Fruit fly (Drosophila melanogaster): ENCODE data around the gene CG43092.
A peak's percentile ranks its signal among the peaks of the same experiment; 100 is the strongest.

The CG43092 gene

DNA sequence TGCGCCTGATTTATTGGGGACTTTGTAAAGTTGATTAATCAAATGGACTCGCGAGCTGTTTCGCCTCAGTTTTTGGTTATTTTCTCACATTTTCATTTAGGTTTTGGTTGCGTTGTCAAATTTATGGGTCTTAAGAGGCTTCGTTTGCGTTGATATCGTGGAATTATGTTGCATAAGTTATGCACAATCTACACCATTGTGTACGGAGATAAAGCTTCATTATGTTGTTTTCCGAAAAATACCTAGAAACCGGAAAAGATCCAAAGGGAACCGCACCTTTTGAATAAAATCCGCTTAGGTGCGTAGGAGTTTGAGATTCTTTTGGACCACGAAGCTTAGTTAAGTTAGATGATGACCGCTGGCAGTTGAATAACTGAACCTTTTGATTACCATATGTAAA is 12.3 kb downstream of the CG43092 start:
- TF ChIP-seq Pif1B (GFP tag; optimal IDR thresholded peaks at IDR 0.05) (no peak), rn (GFP tag; IDR thresholded peaks at IDR 0.05) (no peak), CG15710 (tag; optimal IDR thresholded peaks at IDR 0.05) (no peak), EcR (GFP tag; optimal IDR thresholded peaks at IDR 0.05) (no peak), Ets98B (GFP tag; IDR thresholded peaks at IDR 0.05) (no peak), CG17806 (tag; optimal IDR thresholded peaks at IDR 0.05) (no peak), gl (tag; optimal IDR thresholded peaks at IDR 0.05) (no peak), CG12605 (GFP tag; IDR thresholded peaks at IDR 0.05) (no peak), Snoo (tag; optimal IDR thresholded peaks at IDR 0.05) (no peak), CG4496 (GFP tag; IDR thresholded peaks at IDR 0.05) (no peak), CG8301 (tag; optimal IDR thresholded peaks at IDR 0.05) (no peak), fd96Ca (GFP tag; IDR thresholded peaks at IDR 0.05) (no peak), D1 (tag; optimal IDR thresholded peaks at IDR 0.05) (no peak), CG13204 (GFP tag; optimal IDR thresholded peaks at IDR 0.05) (no peak), CG9948 (tag; optimal IDR thresholded peaks at IDR 0.05) (no peak), CG10348 (GFP tag; IDR thresholded peaks at IDR 0.05) (no peak)

DNA sequence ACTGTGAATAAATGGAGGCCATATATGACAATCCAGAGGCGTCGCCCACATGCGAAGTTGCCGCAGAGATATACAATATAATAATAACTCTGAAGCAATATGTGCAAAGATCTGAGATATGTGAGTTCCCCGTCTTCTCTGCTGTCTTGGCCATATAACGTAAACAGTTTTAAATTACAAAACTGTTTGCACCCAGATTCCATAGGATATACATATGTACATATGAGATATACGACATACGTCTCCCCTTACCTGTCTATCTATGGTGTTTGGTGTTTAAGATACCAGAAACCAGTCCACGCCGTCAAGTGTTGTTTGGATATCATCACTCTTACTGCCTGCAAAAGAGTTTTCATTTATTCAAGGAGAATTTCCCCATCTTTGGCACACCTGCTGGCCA is 13.2 kb downstream of the CG43092 start:
- TF ChIP-seq Snoo (tag; optimal IDR thresholded peaks at IDR 0.05) (no peak), CG32121 (GFP tag; IDR thresholded peaks at IDR 0.05) (peak; percentile 29; the same call in 1 of the 2 replicates), fd96Ca (GFP tag; IDR thresholded peaks at IDR 0.05) (peak; percentile 39; the same call in 1 of the 3 replicates), CG4496 (GFP tag; IDR thresholded peaks at IDR 0.05) (peak; percentile 59; the same call in 1 of the 3 replicates)

DNA sequence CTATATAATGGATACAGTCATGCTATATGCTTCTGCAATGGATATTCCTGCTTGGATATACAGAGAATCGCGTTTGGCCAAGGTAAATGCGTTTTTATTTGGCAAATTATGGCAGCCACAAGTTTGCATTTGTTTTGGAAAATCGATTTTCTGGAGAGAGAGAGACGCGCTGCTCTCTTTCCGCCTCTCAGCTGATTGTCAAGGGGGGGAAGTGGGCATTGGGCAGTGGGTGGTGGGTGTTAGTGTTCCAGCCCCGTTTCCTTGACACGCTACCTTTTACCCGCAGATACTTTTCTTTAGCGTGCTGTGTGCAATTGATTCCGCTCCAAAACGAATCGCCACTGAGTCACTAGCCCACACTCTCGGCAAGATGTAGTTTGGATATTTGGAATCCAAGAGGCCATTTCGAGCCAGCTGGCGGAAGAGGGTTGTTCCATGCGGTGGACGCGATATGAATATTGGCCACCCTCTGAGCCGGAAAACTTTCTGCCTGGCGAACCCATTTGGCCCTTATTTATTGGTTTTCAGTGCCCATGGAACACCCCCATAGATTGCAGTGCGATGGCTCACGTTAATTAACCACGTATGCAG is 14.2 kb downstream of the CG43092 start:
- TF ChIP-seq CG8301 (tag; optimal IDR thresholded peaks at IDR 0.05) = no peak
- TF ChIP-seq Ets98B (GFP tag; IDR thresholded peaks at IDR 0.05) = peak; percentile 7; the same call in 1 of the 2 replicates

DNA sequence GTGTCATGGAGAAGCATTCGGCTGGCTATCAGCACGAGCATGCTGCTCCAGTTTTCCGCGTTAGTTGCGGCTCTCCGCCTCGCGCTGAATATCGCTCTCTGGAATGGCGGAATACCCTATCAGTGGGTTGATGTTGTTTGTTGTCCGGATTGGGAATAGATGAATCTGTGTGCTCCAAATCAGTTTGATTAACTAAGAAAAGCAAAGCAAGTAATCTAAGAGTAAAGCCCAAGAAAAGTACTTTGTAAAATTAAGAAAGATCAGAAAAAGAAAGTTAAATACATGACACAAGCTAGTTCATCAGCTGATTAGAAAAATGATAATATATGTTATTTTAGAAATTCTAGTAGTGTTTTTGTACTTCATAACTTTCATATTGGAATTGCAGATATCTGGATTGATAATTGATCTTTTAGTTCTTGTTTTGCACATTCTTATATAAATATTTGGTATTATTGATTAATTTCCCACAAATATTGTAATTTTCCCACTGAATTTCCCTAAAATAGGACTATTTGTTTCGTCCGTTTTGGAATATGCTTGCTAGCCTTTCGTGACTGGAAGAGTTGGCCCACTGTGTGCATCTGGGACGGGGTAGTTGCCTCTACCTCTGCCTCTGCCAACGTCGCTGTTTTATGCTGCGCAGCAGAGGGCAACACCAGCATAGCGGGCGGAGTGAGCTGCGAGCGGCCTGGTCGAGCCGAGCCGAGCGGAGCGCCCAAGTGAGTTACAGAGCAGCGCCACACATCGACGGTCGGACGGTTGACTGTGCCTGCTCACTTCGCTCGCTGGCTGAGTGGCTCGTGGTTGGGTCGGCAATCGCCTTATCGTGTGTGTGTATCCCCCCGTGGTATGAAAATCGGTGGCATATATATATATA is 15.3 kb downstream of the CG43092 start:
- TF ChIP-seq rn (GFP tag; IDR thresholded peaks at IDR 0.05) (no peak), CG32121 (GFP tag; IDR thresholded peaks at IDR 0.05) (peak; percentile 57; the same call in 1 of the 2 replicates), CG12605 (GFP tag; IDR thresholded peaks at IDR 0.05) (peak; percentile 40), D1 (tag; optimal IDR thresholded peaks at IDR 0.05) (no peak), EcR (GFP tag; optimal IDR thresholded peaks at IDR 0.05) (no peak), CG4496 (GFP tag; IDR thresholded peaks at IDR 0.05) (peak; percentile 57), CG15710 (tag; optimal IDR thresholded peaks at IDR 0.05) (no peak), CG8301 (tag; optimal IDR thresholded peaks at IDR 0.05) (peak; percentile 37), CG14655 (GFP tag; optimal IDR thresholded peaks at IDR 0.05) (peak; percentile 58), CG10348 (GFP tag; IDR thresholded peaks at IDR 0.05) (no peak), CG9948 (tag; optimal IDR thresholded peaks at IDR 0.05) (no peak), Ets98B (GFP tag; IDR thresholded peaks at IDR 0.05) (peak; percentile 65), Pif1B (GFP tag; optimal IDR thresholded peaks at IDR 0.05) (no peak), gl (tag; optimal IDR thresholded peaks at IDR 0.05) (no peak), CG8159 (tag; optimal IDR thresholded peaks at IDR 0.05) (no peak), CG34367 (tag; optimal IDR thresholded peaks at IDR 0.05) (no peak), CG17806 (tag; optimal IDR thresholded peaks at IDR 0.05) (no peak), fd96Ca (GFP tag; IDR thresholded peaks at IDR 0.05) (peak; percentile 53; the same call in 1 of the 3 replicates), Snoo (tag; optimal IDR thresholded peaks at IDR 0.05) (no peak), Pif1A (GFP tag; optimal IDR thresholded peaks at IDR 0.05) (no peak), CG13204 (GFP tag; optimal IDR thresholded peaks at IDR 0.05) (peak; percentile 92)

DNA sequence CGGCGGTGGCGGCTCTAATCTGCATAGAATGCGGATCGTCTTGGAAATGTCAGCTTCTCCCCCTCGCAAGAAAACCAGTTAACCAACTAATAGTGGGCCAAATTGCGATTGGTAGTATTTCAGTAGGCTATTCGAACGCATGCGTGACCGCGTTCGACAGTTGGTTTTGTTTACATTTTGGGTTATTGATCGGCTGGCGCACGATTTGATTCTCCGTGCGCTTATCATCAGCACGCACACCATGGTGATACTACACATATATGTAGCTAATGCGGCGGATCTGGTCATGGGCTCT is 15.9 kb downstream of the CG43092 start:
- TF ChIP-seq CG13204 (GFP tag; optimal IDR thresholded peaks at IDR 0.05) = no peak
- TF ChIP-seq CG10348 (GFP tag; IDR thresholded peaks at IDR 0.05) = no peak
- TF ChIP-seq EcR (GFP tag; optimal IDR thresholded peaks at IDR 0.05) = peak; percentile 8
- no peak for TF ChIP-seq CG9948 (tag; optimal IDR thresholded peaks at IDR 0.05)
- TF ChIP-seq rn (GFP tag; IDR thresholded peaks at IDR 0.05) = no peak
- no peak for TF ChIP-seq fd96Ca (GFP tag; IDR thresholded peaks at IDR 0.05)
- TF ChIP-seq CG4496 (GFP tag; IDR thresholded peaks at IDR 0.05) = 0 out of 3 replicates have a peak, but pooled peaks have one; percentile 13
- no peak for TF ChIP-seq CG15710 (tag; optimal IDR thresholded peaks at IDR 0.05)
- no peak for TF ChIP-seq Pif1A (GFP tag; optimal IDR thresholded peaks at IDR 0.05)
- no peak for TF ChIP-seq CG17806 (tag; optimal IDR thresholded peaks at IDR 0.05)

DNA sequence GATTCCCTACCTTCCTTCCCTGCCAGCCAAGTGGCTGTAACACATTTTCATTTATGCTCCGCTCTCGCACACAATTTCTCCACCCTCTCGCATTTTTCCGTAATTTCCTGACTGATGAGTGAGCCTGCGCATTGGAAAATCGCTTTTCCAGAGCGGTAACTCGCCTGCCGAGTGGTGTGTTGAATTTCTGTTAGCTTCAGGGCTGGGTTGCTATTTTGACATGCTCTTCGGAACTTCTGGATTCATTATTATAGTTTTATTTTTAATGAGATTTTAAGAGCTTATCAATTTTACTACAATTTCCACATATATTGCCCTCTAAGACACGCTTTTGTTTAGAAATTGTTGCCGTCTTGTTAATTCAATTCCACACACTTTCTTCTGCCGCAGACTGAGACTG is 16.5 kb downstream of the CG43092 start:
- TF ChIP-seq EcR (GFP tag; optimal IDR thresholded peaks at IDR 0.05) (no peak), fd96Ca (GFP tag; IDR thresholded peaks at IDR 0.05) (no peak), CG8159 (tag; optimal IDR thresholded peaks at IDR 0.05) (no peak), CG8301 (tag; optimal IDR thresholded peaks at IDR 0.05) (no peak), gl (tag; optimal IDR thresholded peaks at IDR 0.05) (no peak), CG9948 (tag; optimal IDR thresholded peaks at IDR 0.05) (no peak), Snoo (tag; optimal IDR thresholded peaks at IDR 0.05) (no peak), CG34367 (tag; optimal IDR thresholded peaks at IDR 0.05) (no peak), CG32121 (GFP tag; IDR thresholded peaks at IDR 0.05) (no peak), Pif1A (GFP tag; optimal IDR thresholded peaks at IDR 0.05) (no peak), CG12605 (GFP tag; IDR thresholded peaks at IDR 0.05) (no peak), D1 (tag; optimal IDR thresholded peaks at IDR 0.05) (no peak), CG15710 (tag; optimal IDR thresholded peaks at IDR 0.05) (no peak)
